Fruit fly (Drosophila melanogaster) whole organism, embryonic: Measurements from ENCODE around the gene PGAP2.

Experiments used
- Adf1 ChIP-seq: fragments of 200-800 bp; sonication (Bioruptor generic); IDR thresholded peaks from 2 replicates; pipeline ENCODE4 v1.3.6; 2022; ENCODE audit warnings: missing biosample characterization, missing genetic modification characterization
- CG13624 ChIP-seq: fragments of 200-800 bp; sonication (Bioruptor generic); optimal IDR thresholded peaks from 2 replicates; lab custom pipeline; 2016; ENCODE audit warnings: missing biosample characterization, missing genetic modification characterization
- CG15073 ChIP-seq: fragments of 200-800 bp; sonication (Bioruptor generic); optimal IDR thresholded peaks from 2 replicates; lab custom pipeline; 2016; ENCODE audit warnings: missing biosample characterization, missing genetic modification characterization
- CG15269 ChIP-seq: fragments of 200-800 bp; sonication (Bioruptor generic); optimal IDR thresholded peaks from 2 replicates; lab custom pipeline; 2018; ENCODE audit warnings: missing biosample characterization, mild to moderate bottlenecking, missing genetic modification characterization, moderate library complexity
- CG15601 ChIP-seq: fragments of 200-800 bp; sonication (Bioruptor generic); optimal IDR thresholded peaks from 3 replicates; lab custom pipeline; 2019; ENCODE audit warnings: missing biosample characterization, mild to moderate bottlenecking, missing genetic modification characterization, moderate library complexity
- CG1602 ChIP-seq: fragments of 200-800 bp; sonication (Bioruptor generic); optimal IDR thresholded peaks from 3 replicates; lab custom pipeline; 2016; ENCODE audit warnings: missing biosample characterization, missing genetic modification characterization
- CG1603 ChIP-seq: fragments of 200-800 bp; sonication (Bioruptor generic); optimal IDR thresholded peaks from 2 replicates; lab custom pipeline; 2019; ENCODE audit warnings: missing biosample characterization, mild to moderate bottlenecking, missing genetic modification characterization, moderate library complexity
- CG17802 ChIP-seq: fragments of 200-800 bp; sonication (Bioruptor generic); optimal IDR thresholded peaks from 2 replicates; lab custom pipeline; 2018; ENCODE audit warnings: missing biosample characterization, mild to moderate bottlenecking, missing genetic modification characterization, moderate library complexity
- CG18764 ChIP-seq: fragments of 200-800 bp; sonication (Bioruptor generic); optimal IDR thresholded peaks from 3 replicates; lab custom pipeline; 2016; ENCODE audit warnings: missing biosample characterization, missing genetic modification characterization
- CG3065 ChIP-seq: fragments of 200-800 bp; sonication (Bioruptor generic); optimal IDR thresholded peaks from 2 replicates; lab custom pipeline; 2016; ENCODE audit warnings: missing biosample characterization, missing genetic modification characterization
- CG31388 ChIP-seq: fragments of 200-800 bp; sonication (Bioruptor generic); optimal IDR thresholded peaks from 2 replicates; lab custom pipeline; 2016; ENCODE audit warnings: missing biosample characterization, missing genetic modification characterization
- CG3163 ChIP-seq: fragments of 200-800 bp; sonication (Bioruptor generic); optimal IDR thresholded peaks from 3 replicates; lab custom pipeline; 2016; ENCODE audit warnings: missing biosample characterization, missing genetic modification characterization
- CG32532 ChIP-seq: fragments of 200-800 bp; sonication (Bioruptor generic); IDR thresholded peaks from 2 replicates; pipeline ENCODE4 v1.3.6; 2022; ENCODE audit warnings: missing biosample characterization, missing genetic modification characterization
- CG33213 ChIP-seq: fragments of 200-800 bp; sonication (Bioruptor generic); optimal IDR thresholded peaks from 3 replicates; lab custom pipeline; 2016; ENCODE audit warnings: missing biosample characterization, missing genetic modification characterization
- CG33557 ChIP-seq: fragments of 200-800 bp; sonication (Bioruptor generic); optimal IDR thresholded peaks from 2 replicates; lab custom pipeline; 2019; ENCODE audit warnings: missing biosample characterization, mild to moderate bottlenecking, missing genetic modification characterization, moderate library complexity
- CG43689 ChIP-seq: fragments of 200-800 bp; sonication (Bioruptor generic); IDR thresholded peaks from 2 replicates; pipeline ENCODE4 v1.3.6; 2022; ENCODE audit warnings: missing biosample characterization, missing genetic modification characterization
- CG4730 ChIP-seq: fragments of 200-800 bp; sonication (Bioruptor generic); IDR thresholded peaks from 2 replicates; pipeline ENCODE4 v1.3.6; 2022; ENCODE audit warnings: missing biosample characterization, missing genetic modification characterization
- CG5180 ChIP-seq: fragments of 200-800 bp; sonication (Bioruptor generic); optimal IDR thresholded peaks from 3 replicates; lab custom pipeline; 2017; ENCODE audit warnings: missing biosample characterization, missing genetic modification characterization, mild to moderate bottlenecking, moderate library complexity, missing genetic modification reagents
- CG5953 ChIP-seq: fragments of 200-800 bp; sonication (Bioruptor generic); IDR thresholded peaks from 2 replicates; pipeline ENCODE4 v1.3.6; 2022; ENCODE audit warnings: missing biosample characterization, missing genetic modification characterization
- CG6765 ChIP-seq: fragments of 200-800 bp; sonication (Bioruptor generic); optimal IDR thresholded peaks from 3 replicates; lab custom pipeline; 2017; ENCODE audit warnings: missing biosample characterization, mild to moderate bottlenecking, missing genetic modification characterization
- CG6813 ChIP-seq: fragments of 200-800 bp; sonication (Bioruptor generic); optimal IDR thresholded peaks from 2 replicates; lab custom pipeline; 2017; ENCODE audit warnings: missing biosample characterization, missing genetic modification characterization, mild to moderate bottlenecking, moderate library complexity, missing genetic modification reagents
- CG8089 ChIP-seq: fragments of 200-800 bp; sonication (Bioruptor generic); optimal IDR thresholded peaks from 3 replicates; lab custom pipeline; 2016; ENCODE audit warnings: missing biosample characterization, missing genetic modification characterization
- CG8281 ChIP-seq: fragments of 200-800 bp; sonication (Bioruptor generic); optimal IDR thresholded peaks from 2 replicates; lab custom pipeline; 2018; ENCODE audit warnings: missing biosample characterization, mild to moderate bottlenecking, missing genetic modification characterization, moderate library complexity
- CG8765 ChIP-seq: fragments of 200-800 bp; sonication (Bioruptor generic); IDR thresholded peaks from 2 replicates; pipeline ENCODE4 v1.3.6; 2022; ENCODE audit warnings: missing biosample characterization, missing genetic modification characterization
- CG9727 ChIP-seq: fragments of 200-800 bp; sonication (Bioruptor generic); optimal IDR thresholded peaks from 3 replicates; lab custom pipeline; 2017; ENCODE audit warnings: missing biosample characterization, mild to moderate bottlenecking, missing genetic modification characterization
- CkIIα-i1 ChIP-seq: fragments of 200-800 bp; sonication (Bioruptor generic); IDR thresholded peaks from 2 replicates; pipeline ENCODE4 v1.3.6; 2022; ENCODE audit warnings: missing biosample characterization, missing genetic modification characterization
- Dad ChIP-seq: fragments of 200-800 bp; sonication (Bioruptor generic); optimal IDR thresholded peaks from 3 replicates; lab custom pipeline; 2016; ENCODE audit warnings: missing biosample characterization, missing genetic modification characterization
- Dfd ChIP-seq, 2 experiments: fragments of >200 bp; optimal IDR thresholded peaks; 2 replicates each; lab custom pipeline; 2017; ENCODE audit warnings: missing biosample characterization in 2 of 2, missing genetic modification characterization in 2 of 2
- ERR ChIP-seq: fragments of 200-800 bp; sonication (Bioruptor generic); optimal IDR thresholded peaks from 2 replicates; lab custom pipeline; 2016; ENCODE audit warnings: missing biosample characterization, missing genetic modification characterization
- Mad ChIP-seq: fragments of 200-800 bp; sonication (Bioruptor generic); optimal IDR thresholded peaks from 2 replicates; lab custom pipeline; 2016; ENCODE audit warnings: missing biosample characterization, missing genetic modification characterization
- Optix ChIP-seq: fragments of 200-800 bp; sonication (Bioruptor generic); IDR thresholded peaks from 3 replicates; pipeline ENCODE4 v1.3.6; 2022; ENCODE audit warnings: missing biosample characterization, missing genetic modification characterization
- Vsx1 ChIP-seq: fragments of 200-800 bp; sonication (Bioruptor generic); optimal IDR thresholded peaks from 2 replicates; lab custom pipeline; 2017; ENCODE audit warnings: missing biosample characterization, mild to moderate bottlenecking, missing genetic modification characterization, missing genetic modification reagents
- Xrp1 ChIP-seq: fragments of 200-800 bp; sonication (Bioruptor generic); IDR thresholded peaks from 2 replicates; pipeline ENCODE4 v1.3.6; 2022; ENCODE audit warnings: missing biosample characterization, missing genetic modification characterization
- ab ChIP-seq: fragments of 200-800 bp; sonication (Bioruptor generic); optimal IDR thresholded peaks from 2 replicates; lab custom pipeline; 2016; ENCODE audit warnings: missing biosample characterization, missing genetic modification characterization
- cad ChIP-seq: fragments of >200 bp; optimal IDR thresholded peaks from 2 replicates; lab custom pipeline; 2017; ENCODE audit warnings: missing biosample characterization, missing genetic modification characterization
- chif ChIP-seq, 2 experiments: fragments of 200-800 bp; sonication (Bioruptor generic); optimal IDR thresholded peaks; 3 replicates each; lab custom pipeline; 2016; ENCODE audit warnings: missing biosample characterization in 2 of 2, missing genetic modification characterization in 2 of 2
- dan ChIP-seq: fragments of 200-800 bp; sonication (Bioruptor generic); IDR thresholded peaks from 2 replicates; pipeline ENCODE4 v1.3.6; 2022; ENCODE audit warnings: missing biosample characterization, missing genetic modification characterization
- dati ChIP-seq: fragments of 200-800 bp; sonication (Bioruptor generic); IDR thresholded peaks from 2 replicates; pipeline ENCODE4 v1.3.6; 2022; ENCODE audit warnings: missing biosample characterization, missing genetic modification characterization
- dimm ChIP-seq: fragments of 200-800 bp; sonication (Bioruptor generic); IDR thresholded peaks from 2 replicates; pipeline ENCODE4 v1.3.6; 2022; ENCODE audit warnings: missing biosample characterization, missing genetic modification characterization
- esg ChIP-seq: fragments of 200-800 bp; sonication (Bioruptor generic); conservative IDR thresholded peaks from 2 replicates; pipeline ENCODE4 v1.3.6; 2022; ENCODE audit warnings: missing biosample characterization, missing genetic modification characterization
- gfzf ChIP-seq: fragments of 200-800 bp; sonication (Bioruptor generic); optimal IDR thresholded peaks from 2 replicates; lab custom pipeline; 2016; ENCODE audit warnings: missing biosample characterization, mild to moderate bottlenecking, missing genetic modification characterization, moderate library complexity
- lilli ChIP-seq: fragments of 200-800 bp; sonication (Bioruptor generic); optimal IDR thresholded peaks from 3 replicates; lab custom pipeline; 2016; ENCODE audit warnings: missing biosample characterization, missing genetic modification characterization
- sc ChIP-seq, 3 experiments: fragments of >200 bp in 2 of 3; fragments of 200-800 bp in 1 of 3; sonication (Bioruptor generic) in 1 of 3; optimal IDR thresholded peaks; 2 replicates in 2 of 3; 3 replicates in 1 of 3; lab custom pipeline; 2017; ENCODE audit warnings: mild to moderate bottlenecking in 1 of 3, missing biosample characterization in 1 of 3, missing genetic modification characterization in 1 of 3, missing genetic modification reagents in 1 of 3
- sd ChIP-seq: fragments of 200-800 bp; sonication (Bioruptor generic); optimal IDR thresholded peaks from 3 replicates; lab custom pipeline; 2018; ENCODE audit warnings: missing biosample characterization, mild to moderate bottlenecking, missing genetic modification characterization, moderate library complexity
- tgo ChIP-seq: fragments of 200-800 bp; sonication (Bioruptor generic); IDR thresholded peaks from 3 replicates; pipeline ENCODE4 v1.3.6; 2022; ENCODE audit warnings: missing biosample characterization, missing genetic modification characterization
- tio ChIP-seq: fragments of 200-800 bp; sonication (Bioruptor generic); optimal IDR thresholded peaks from 2 replicates; lab custom pipeline; 2017; ENCODE audit warnings: missing biosample characterization, missing genetic modification characterization, inconsistent platforms
- tx ChIP-seq: fragments of 200-800 bp; sonication (Bioruptor generic); optimal IDR thresholded peaks from 2 replicates; lab custom pipeline; 2016; ENCODE audit warnings: missing biosample characterization, missing genetic modification characterization
- vfl ChIP-seq: fragments of 200-800 bp; sonication (Bioruptor generic); optimal IDR thresholded peaks from 2 replicates; lab custom pipeline; 2016; ENCODE audit warnings: missing biosample characterization, missing genetic modification characterization

PGAP2 gene

DNA sequence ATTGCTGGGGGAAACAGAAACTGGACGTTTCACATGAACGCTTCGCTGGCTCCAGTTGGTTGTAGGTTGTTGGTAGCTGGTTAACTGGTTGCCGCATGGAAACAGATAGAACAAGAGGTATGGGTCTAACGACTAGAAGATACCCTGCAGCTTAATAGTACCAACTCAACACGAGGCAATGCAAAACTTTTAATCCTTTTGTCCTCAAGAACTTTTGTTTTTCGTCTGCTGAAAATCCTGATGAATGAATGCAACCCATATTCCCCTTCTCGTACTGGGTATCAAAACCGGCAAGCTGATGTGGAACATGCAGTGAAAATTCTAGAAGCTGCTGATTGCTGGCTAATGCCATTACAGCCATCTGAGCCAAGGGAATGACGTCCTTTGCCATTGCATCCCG is 18.7 kb upstream of the PGAP2 start (continued):
- TF ChIP-seq Xrp1 (GFP tag; lab: Robert Waterston, UW) (no peak), CkIIα-i1 (GFP tag; lab: Robert Waterston, UW) (no peak), esg (peak; percentile 26; the same call in 1 of the 2 replicates), CG15269 (tag; lab: Kevin White, UChicago) (peak; percentile 53)

DNA sequence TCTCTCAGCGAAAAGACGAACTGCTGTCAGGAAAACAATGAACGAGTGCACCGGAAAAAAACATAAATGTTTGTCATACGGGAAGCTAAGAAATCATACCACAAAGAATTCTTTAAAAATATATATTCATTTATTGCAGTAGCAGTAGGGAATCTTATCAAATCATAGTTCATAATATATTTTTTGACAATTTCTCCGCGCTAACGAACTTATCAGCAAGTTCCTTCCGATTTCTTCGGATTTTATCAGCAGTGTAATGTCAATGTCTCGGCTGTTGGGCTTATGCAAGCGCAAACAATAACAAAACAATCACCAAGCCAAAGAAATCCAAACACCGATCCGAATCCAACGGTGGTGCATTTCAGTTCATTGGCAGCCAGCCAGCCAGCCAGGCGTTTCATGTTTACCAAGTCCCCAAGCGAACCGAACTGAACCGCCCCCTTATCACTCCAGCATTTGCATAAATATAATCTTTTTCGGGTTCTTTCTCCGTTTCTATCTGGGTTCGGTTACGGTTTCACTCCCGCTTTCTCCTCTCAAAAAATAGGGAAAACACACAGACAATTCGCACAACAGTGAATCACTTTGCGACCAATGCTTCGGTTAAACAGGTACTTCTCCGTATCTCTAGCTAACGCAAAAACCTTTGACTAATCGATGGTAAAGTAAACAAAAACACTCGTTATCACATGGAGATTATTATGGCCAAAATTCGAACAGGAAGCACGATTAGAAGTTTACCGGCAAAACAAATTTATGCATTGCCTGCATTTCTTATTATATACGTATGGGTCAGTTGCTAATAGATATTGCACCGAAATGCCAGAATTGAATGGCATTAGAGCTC is 8.4 kb upstream of the PGAP2 start:
- TF ChIP-seq CG6765 (GFP tag; lab: Kevin White, UChicago) (no peak), Dad (no peak), CG33557 (GFP tag; lab: Kevin White, UChicago) (peak; percentile 55), cad (no peak), CG8089 (GFP tag; lab: Kevin White, UChicago) (peak; percentile 33), CG33213 (GFP tag; lab: Kevin White, UChicago) (no peak), sc (optimal IDR thresholded peaks at IDR 0.05; lab: Kevin White, UChicago) (no peak), sc (GFP tag; optimal IDR thresholded peaks at IDR 0.05; lab: Kevin White, UChicago) (peak; percentile 69), Dfd (GFP tag; optimal IDR thresholded peaks at IDR 0.05; lab: Kevin White, UChicago) (no peak), CG3065 (GFP tag; lab: Kevin White, UChicago) (no peak), CG6813 (GFP tag; lab: Kevin White, UChicago) (no peak), Optix (no peak), dati (GFP tag; lab: Robert Waterston, UW) (no peak), CG13624 (GFP tag; lab: Kevin White, UChicago) (no peak), CG43689 (GFP tag; lab: Robert Waterston, UW) (0 out of 2 replicates have a peak, but pooled peaks have one; percentile 25), CG1603 (tag; lab: Kevin White, UChicago) (peak; percentile 72), CG15601 (tag; lab: Kevin White, UChicago) (peak; percentile 27), tgo (no peak), lilli (GFP tag; lab: Kevin White, UChicago) (no peak), tx (GFP tag; lab: Kevin White, UChicago) (no peak), tio (GFP tag; lab: Kevin White, UChicago) (no peak), ab (GFP tag; lab: Kevin White, UChicago) (no peak), CG31388 (GFP tag; lab: Kevin White, UChicago) (no peak), CG1602 (GFP tag; lab: Kevin White, UChicago) (peak; percentile 49), CG8765 (no peak), CG3163 (GFP tag; lab: Kevin White, UChicago) (no peak), CG18764 (GFP tag; lab: Kevin White, UChicago) (no peak), dan (GFP tag; lab: Robert Waterston, UW) (no peak), Adf1 (GFP tag; lab: Robert Waterston, UW) (no peak), gfzf (GFP tag; lab: Kevin White, UChicago) (no peak), CG5953 (0 out of 2 replicates have a peak, but pooled peaks have one; percentile 28), CG17802 (tag; lab: Kevin White, UChicago) (peak; percentile 16), CG4730 (no peak), dimm (no peak), CG5180 (GFP tag; lab: Kevin White, UChicago) (no peak), Mad (no peak), vfl (no peak), CG9727 (GFP tag; lab: Kevin White, UChicago) (peak; percentile 11), CG8281 (tag; lab: Kevin White, UChicago) (no peak), chif (GFP tag; optimal IDR thresholded peaks at IDR 0.05; lab: Kevin White, UChicago) (peak; percentile 7 to 34), Vsx1 (GFP tag; lab: Kevin White, UChicago) (no peak), CG32532 (no peak), sd (tag; lab: Kevin White, UChicago) (no peak), ERR (no peak), CG15073 (no peak)
